Worm (Caenorhabditis elegans) whole organism, late embryonic: ENCODE data around the gene Y82E9BR.17.

Source experiments
- K09A11.1 ChIP-seq: sonication (generic microtip); optimal IDR thresholded peaks from 2 replicates; lab custom pipeline; 2017; ENCODE audit warnings: antibody characterized with exemption, mild to moderate bottlenecking, missing genetic modification characterization, missing compliant biosample characterization; ENCODE audit not compliant: insufficient read depth
- T23F11.4 ChIP-seq: fragments of 200-800 bp; sonication (Bioruptor generic); optimal IDR thresholded peaks from 2 replicates; lab custom pipeline; 2018; ENCODE audit warnings: mild to moderate bottlenecking, missing genetic modification characterization, missing compliant biosample characterization
- Y22D7AL.16 ChIP-seq: sonication (generic microtip); optimal IDR thresholded peaks from 2 replicates; lab custom pipeline; 2016; ENCODE audit warnings: missing genetic modification characterization, missing compliant biosample characterization
- ceh-18 ChIP-seq: sonication (generic microtip); optimal IDR thresholded peaks from 2 replicates; lab custom pipeline; 2016; ENCODE audit warnings: missing genetic modification characterization, missing compliant biosample characterization
- ceh-19 ChIP-seq: fragments of 200-800 bp; sonication (Bioruptor generic); optimal IDR thresholded peaks from 2 replicates; lab custom pipeline; 2018; ENCODE audit warnings: mild to moderate bottlenecking, missing genetic modification characterization, missing compliant biosample characterization
- ceh-22 ChIP-seq: sonication (generic microtip); optimal IDR thresholded peaks from 2 replicates; lab custom pipeline; 2017; ENCODE audit warnings: missing biosample characterization, missing genetic modification characterization
- ceh-24 ChIP-seq: sonication (generic microtip); optimal IDR thresholded peaks from 2 replicates; lab custom pipeline; 2016; ENCODE audit warnings: mild to moderate bottlenecking, missing genetic modification characterization, missing compliant biosample characterization
- ceh-30 ChIP-seq: fragments of 150-350 bp; optimal IDR thresholded peaks from 2 replicates; lab custom pipeline; 2014; ENCODE audit warnings: missing biosample characterization, missing genetic modification characterization
- ceh-48 ChIP-seq: sonication (generic microtip); optimal IDR thresholded peaks from 2 replicates; lab custom pipeline; 2016; ENCODE audit warnings: missing genetic modification characterization, inconsistent platforms, missing compliant biosample characterization
- ceh-6 ChIP-seq: fragments of 200-800 bp; sonication (Bioruptor generic); optimal IDR thresholded peaks from 2 replicates; lab custom pipeline; 2018; ENCODE audit warnings: mild to moderate bottlenecking, missing genetic modification characterization, missing compliant biosample characterization
- dmd-4 ChIP-seq: sonication (generic microtip); optimal IDR thresholded peaks from 2 replicates; lab custom pipeline; 2016; ENCODE audit warnings: borderline replicate concordance, missing genetic modification characterization, missing compliant biosample characterization
- dve-1 ChIP-seq: sonication (generic microtip); optimal IDR thresholded peaks from 2 replicates; lab custom pipeline; 2017; ENCODE audit warnings: antibody characterized with exemption, mild to moderate bottlenecking, missing genetic modification characterization, missing compliant biosample characterization
- ets-4 ChIP-seq: sonication (generic microtip); optimal IDR thresholded peaks from 2 replicates; lab custom pipeline; 2016; ENCODE audit warnings: missing genetic modification characterization, missing compliant biosample characterization
- fkh-10 ChIP-seq: fragments of 150-350 bp; optimal IDR thresholded peaks from 2 replicates; lab custom pipeline; 2014; ENCODE audit warnings: missing biosample characterization, missing genetic modification reagents, missing genetic modification characterization
- fkh-6 ChIP-seq: sonication (generic microtip); optimal IDR thresholded peaks from 2 replicates; lab custom pipeline; 2016; ENCODE audit warnings: missing genetic modification characterization, missing compliant biosample characterization
- gmeb-2 ChIP-seq: sonication (generic microtip); optimal IDR thresholded peaks from 2 replicates; lab custom pipeline; 2016; ENCODE audit warnings: missing genetic modification characterization, inconsistent platforms, missing compliant biosample characterization
- hlh-15 ChIP-seq: sonication (generic microtip); optimal IDR thresholded peaks from 2 replicates; lab custom pipeline; 2016; ENCODE audit warnings: missing genetic modification characterization, missing compliant biosample characterization
- lim-6 ChIP-seq: sonication (generic microtip); optimal IDR thresholded peaks from 2 replicates; lab custom pipeline; 2016; ENCODE audit warnings: missing genetic modification characterization, missing compliant biosample characterization
- lin-11 ChIP-seq: fragments of 200-800 bp; sonication (Bioruptor generic); optimal IDR thresholded peaks from 2 replicates; lab custom pipeline; 2018; ENCODE audit warnings: mild to moderate bottlenecking, missing genetic modification characterization, missing compliant biosample characterization
- madf-2 ChIP-seq: sonication (generic microtip); optimal IDR thresholded peaks from 2 replicates; lab custom pipeline; 2017; ENCODE audit warnings: missing genetic modification characterization, missing compliant biosample characterization
- mec-3 ChIP-seq: sonication (generic microtip); optimal IDR thresholded peaks from 2 replicates; lab custom pipeline; 2016; ENCODE audit warnings: borderline replicate concordance, missing genetic modification characterization, missing compliant biosample characterization
- nfya-1 ChIP-seq: sonication (generic microtip); optimal IDR thresholded peaks from 2 replicates; lab custom pipeline; 2017; ENCODE audit warnings: missing genetic modification characterization, mild to moderate bottlenecking, missing compliant biosample characterization, antibody characterized with exemption, moderate library complexity
- nhr-11 ChIP-seq: fragments of 150-350 bp; optimal IDR thresholded peaks from 2 replicates; lab custom pipeline; 2014; ENCODE audit warnings: missing biosample characterization, missing genetic modification characterization
- odd-2 ChIP-seq: sonication (generic microtip); optimal IDR thresholded peaks from 2 replicates; lab custom pipeline; 2017; ENCODE audit warnings: antibody characterized with exemption, mild to moderate bottlenecking, missing genetic modification characterization, missing compliant biosample characterization
- pag-3 ChIP-seq: sonication (generic microtip); optimal IDR thresholded peaks from 2 replicates; lab custom pipeline; 2016; ENCODE audit warnings: missing compliant biosample characterization, missing genetic modification characterization, borderline replicate concordance
- pax-1 ChIP-seq: fragments of 150-350 bp; optimal IDR thresholded peaks from 2 replicates; lab custom pipeline; 2014; ENCODE audit warnings: missing biosample characterization, missing genetic modification characterization
- pqm-1 ChIP-seq: sonication (generic microtip); optimal IDR thresholded peaks from 2 replicates; lab custom pipeline; 2016; ENCODE audit warnings: missing genetic modification characterization, missing compliant biosample characterization
- ref-2 ChIP-seq: sonication (generic microtip); optimal IDR thresholded peaks from 2 replicates; lab custom pipeline; 2016; ENCODE audit warnings: missing genetic modification characterization, missing compliant biosample characterization
- rnt-1 ChIP-seq: sonication (generic microtip); optimal IDR thresholded peaks from 2 replicates; lab custom pipeline; 2016; ENCODE audit warnings: missing genetic modification characterization, missing compliant biosample characterization
- sox-4 ChIP-seq: sonication (generic microtip); optimal IDR thresholded peaks from 2 replicates; lab custom pipeline; 2017; ENCODE audit warnings: mild to moderate bottlenecking, missing genetic modification characterization, inconsistent platforms, missing compliant biosample characterization
- syd-9 ChIP-seq: sonication (generic microtip); optimal IDR thresholded peaks from 2 replicates; lab custom pipeline; 2016; ENCODE audit warnings: mild to moderate bottlenecking, missing genetic modification characterization, moderate library complexity, missing compliant biosample characterization
- tbx-2 ChIP-seq: sonication (generic microtip); optimal IDR thresholded peaks from 2 replicates; lab custom pipeline; 2016; ENCODE audit warnings: missing genetic modification characterization, missing compliant biosample characterization
- tbx-7 ChIP-seq: sonication (generic microtip); optimal IDR thresholded peaks from 2 replicates; lab custom pipeline; 2016; ENCODE audit warnings: missing genotype, missing genetic modification characterization, missing compliant biosample characterization
- unc-3 ChIP-seq, 2 experiments: fragments of 200-800 bp in 1 of 2; sonication (Bioruptor generic) in 1 of 2; sonication (generic microtip) in 1 of 2; conservative IDR thresholded peaks in 1 of 2; optimal IDR thresholded peaks in 1 of 2; 2 replicates each; pipeline versions ENCODE4 v1.3.6 to Lab custom; 2016 to 2022; ENCODE audit warnings: missing compliant biosample characterization in 2 of 2, missing genetic modification characterization in 2 of 2, missing genetic modification reagents in 1 of 2
- unc-42 ChIP-seq: sonication (generic microtip); optimal IDR thresholded peaks from 2 replicates; lab custom pipeline; 2016; ENCODE audit warnings: missing genotype, missing genetic modification characterization, missing compliant biosample characterization
- unc-86 ChIP-seq: sonication (generic microtip); optimal IDR thresholded peaks from 2 replicates; lab custom pipeline; 2016; ENCODE audit warnings: missing genetic modification characterization, missing compliant biosample characterization

The Y82E9BR.17 gene

ce11 chrIII:1455674-1456073, at the start of gene Y82E9BR.17:
Y82E9BR.17 (minus strand) TSS chrIII:1455774.
- TF ChIP-seq K09A11.1: no peak
- TF ChIP-seq madf-2 (tag; lab: Kevin White, UChicago): no peak
- no peak for TF ChIP-seq ceh-48
- no peak for TF ChIP-seq mec-3 (tag; lab: Kevin White, UChicago)
- TF ChIP-seq Y22D7AL.16: no peak
- no peak for TF ChIP-seq odd-2
- TF ChIP-seq pax-1 (tag; lab: Kevin White, UChicago): no peak
- no peak for TF ChIP-seq fkh-6 (tag; lab: Kevin White, UChicago)
- no peak for TF ChIP-seq dve-1 (tag; lab: Kevin White, UChicago)
- no peak for TF ChIP-seq T23F11.4 (GFP tag; lab: Kevin White, UChicago)
- TF ChIP-seq sox-4: no peak
- no peak for TF ChIP-seq pqm-1 (tag; lab: Kevin White, UChicago)

ce11 chrIII:1495863-1496445, 40.4 kb upstream of the Y82E9BR.17 start, which contains the start of the genes ave-1 and M01G5.1:
ave-1 (minus strand) TSS chrIII:1495975.
M01G5.1 (plus strand) TSS chrIII:1496401.
- TF ChIP-seq unc-42 (peak; percentile 72), dmd-4 (tag; lab: Kevin White, UChicago) (no peak), nfya-1 (tag; lab: Kevin White, UChicago) (peak; percentile 37), sox-4 (no peak)

ce11 chrIII:1495230-1495629, 39.7 kb upstream of the Y82E9BR.17 start, which contains the start of gene Y82E9BR.19:
Y82E9BR.19 (minus strand) TSS chrIII:1495330.
- TF ChIP-seq hlh-15 (no peak), Y22D7AL.16 (no peak), tbx-7 (tag; lab: Kevin White, UChicago) (no peak), ceh-22 (no peak), lin-11 (tag; lab: Kevin White, UChicago) (no peak), K09A11.1 (no peak)

ce11 chrIII:1483407-1483806, 27.8 kb upstream of the Y82E9BR.17 start, which contains the start of gene Y82E9BR.18:
Y82E9BR.18 (minus strand) TSS chrIII:1483507.
- TF ChIP-seq gmeb-2 (tag; lab: Kevin White, UChicago) (no peak), T23F11.4 (GFP tag; lab: Kevin White, UChicago) (no peak), ceh-24 (tag; lab: Kevin White, UChicago) (no peak), ceh-18 (tag; lab: Kevin White, UChicago) (no peak), ets-4 (tag; lab: Kevin White, UChicago) (no peak), nhr-11 (tag; lab: Kevin White, UChicago) (no peak), ref-2 (tag; lab: Kevin White, UChicago) (no peak), ceh-6 (GFP tag; lab: Kevin White, UChicago) (no peak), odd-2 (no peak), rnt-1 (tag; lab: Kevin White, UChicago) (no peak), pqm-1 (tag; lab: Kevin White, UChicago) (no peak), nfya-1 (tag; lab: Kevin White, UChicago) (no peak), unc-86 (tag; lab: Kevin White, UChicago) (no peak), fkh-10 (no peak)

ce11 chrIII:1468358-1469305, 13.1 kb upstream of the Y82E9BR.17 start:
- TF ChIP-seq fkh-6 (tag; lab: Kevin White, UChicago): no peak
- TF ChIP-seq ceh-48: peak; percentile 50

ce11 chrIII:1456859-1457258, 1.3 kb upstream of the Y82E9BR.17 start:
- TF ChIP-seq lim-6 (tag; lab: Kevin White, UChicago) (no peak), pqm-1 (tag; lab: Kevin White, UChicago) (no peak), unc-3 (GFP tag; conservative IDR thresholded peaks at IDR 0.05; lab: Robert Waterston, UW) (no peak), unc-3 (tag; optimal IDR thresholded peaks at IDR 0.05; lab: Kevin White, UChicago) (no peak), odd-2 (no peak), ceh-30 (no peak), fkh-6 (tag; lab: Kevin White, UChicago) (no peak), nhr-11 (tag; lab: Kevin White, UChicago) (no peak), lin-11 (tag; lab: Kevin White, UChicago) (no peak), ceh-22 (no peak), tbx-2 (no peak), pag-3 (tag; lab: Kevin White, UChicago) (no peak), mec-3 (tag; lab: Kevin White, UChicago) (no peak), dmd-4 (tag; lab: Kevin White, UChicago) (no peak), rnt-1 (tag; lab: Kevin White, UChicago) (no peak), ceh-18 (tag; lab: Kevin White, UChicago) (no peak), syd-9 (no peak), ceh-19 (GFP tag; lab: Kevin White, UChicago) (no peak), T23F11.4 (GFP tag; lab: Kevin White, UChicago) (no peak)
